Fruit fly (Drosophila melanogaster) whole organism, wandering third instar larva: ENCODE results near the gene Ptp99A.

Source experiments
- CG32264 ChIP-seq: fragments of 200-800 bp; sonication (Bioruptor generic); optimal IDR thresholded peaks from 2 replicates; lab custom pipeline; 2016; ENCODE audit warnings: missing biosample characterization, missing genetic modification characterization
- CG9705 ChIP-seq: fragments of 200-800 bp; sonication (Bioruptor generic); optimal IDR thresholded peaks from 2 replicates; lab custom pipeline; 2018; ENCODE audit warnings: missing biosample characterization, mild to moderate bottlenecking, missing genetic modification characterization
- Dfd ChIP-seq: fragments of >200 bp; optimal IDR thresholded peaks from 2 replicates; lab custom pipeline; 2017; ENCODE audit warnings: missing biosample characterization, missing genetic modification characterization
- Dif ChIP-seq: fragments of 200-275, 200-300 bp; sonication (Bioruptor generic); optimal IDR thresholded peaks from 2 replicates; lab custom pipeline; 2018; ENCODE audit warnings: missing biosample characterization, missing genetic modification characterization; ENCODE audit not compliant: partially characterized antibody
- HLH106 ChIP-seq: fragments of 200-800 bp; optimal IDR thresholded peaks from 3 replicates; lab custom pipeline; 2019; ENCODE audit warnings: missing biosample characterization, mild to moderate bottlenecking, missing genetic modification characterization, moderate library complexity
- Myc ChIP-seq: fragments of >200 bp; optimal IDR thresholded peaks from 2 replicates; lab custom pipeline; 2017
- OdsH ChIP-seq: fragments of 200-800 bp; sonication (Bioruptor generic); optimal IDR thresholded peaks from 2 replicates; lab custom pipeline; 2016; ENCODE audit warnings: missing biosample characterization, mild to moderate bottlenecking, missing genetic modification characterization
- dsf ChIP-seq: sonication (Bioruptor generic); optimal IDR thresholded peaks from 2 replicates; lab custom pipeline; 2016; ENCODE audit warnings: missing biosample characterization, missing genetic modification characterization, borderline replicate concordance
- ey ChIP-seq: fragments of 200-800 bp; sonication (Bioruptor generic); optimal IDR thresholded peaks from 2 replicates; lab custom pipeline; 2016; ENCODE audit warnings: missing biosample characterization, missing genetic modification characterization
- h ChIP-seq: fragments of 200-800 bp; sonication (Bioruptor generic); optimal IDR thresholded peaks from 3 replicates; lab custom pipeline; 2016; ENCODE audit warnings: missing biosample characterization, mild to moderate bottlenecking, missing genetic modification characterization
- pan ChIP-seq: fragments of >200 bp; optimal IDR thresholded peaks from 2 replicates; lab custom pipeline; 2017
- psq ChIP-seq: fragments of 200-800 bp; sonication (Bioruptor generic); optimal IDR thresholded peaks from 3 replicates; lab custom pipeline; 2017; ENCODE audit warnings: missing biosample characterization, mild to moderate bottlenecking, missing genetic modification characterization, moderate library complexity
- rgr ChIP-seq: fragments of 200-800 bp; sonication (Bioruptor generic); optimal IDR thresholded peaks from 3 replicates; lab custom pipeline; 2016; ENCODE audit warnings: missing biosample characterization, mild to moderate bottlenecking, missing genetic modification characterization
- tai ChIP-seq: sonication (Bioruptor generic); optimal IDR thresholded peaks from 2 replicates; lab custom pipeline; 2016; ENCODE audit warnings: missing biosample characterization, missing genetic modification characterization

DNA sequence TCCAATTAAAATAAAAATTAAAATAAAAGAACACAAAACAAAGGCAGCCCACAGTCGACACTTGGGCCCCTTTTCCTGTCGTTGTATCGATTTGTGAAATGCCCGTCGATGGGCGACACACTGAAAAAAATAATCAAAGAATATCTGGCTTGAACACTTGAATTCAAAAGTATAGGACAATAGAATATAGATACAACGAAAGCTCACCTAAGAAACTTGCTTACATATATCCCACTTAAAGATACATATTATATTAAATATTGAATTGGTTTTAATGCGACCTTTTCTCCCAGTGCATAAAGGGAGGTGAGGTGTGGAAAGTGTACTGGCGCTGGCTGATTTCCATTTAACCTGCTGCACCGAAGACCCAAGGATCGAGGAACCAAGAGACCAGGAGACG lies 144.7 kb downstream of the Ptp99A start:
- TF ChIP-seq pan (lab: Kevin White, UChicago) (no peak), ey (peak; percentile 5), psq (GFP tag; lab: Kevin White, UChicago) (peak; percentile 0), Myc (no peak), HLH106 (tag; lab: Kevin White, UChicago) (peak; percentile 54), CG9705 (no peak), CG32264 (no peak), Dif (GFP tag; lab: Kevin White, UChicago) (no peak), Dfd (no peak), dsf (GFP tag; lab: Kevin White, UChicago) (no peak), rgr (peak; percentile 7), h (GFP tag; lab: Kevin White, UChicago) (peak; percentile 57), OdsH (GFP tag; lab: Kevin White, UChicago) (no peak), tai (GFP tag; lab: Kevin White, UChicago) (no peak)
